Fruit fly (Drosophila melanogaster): ENCODE data around the gene Root.

The Root gene

DNA sequence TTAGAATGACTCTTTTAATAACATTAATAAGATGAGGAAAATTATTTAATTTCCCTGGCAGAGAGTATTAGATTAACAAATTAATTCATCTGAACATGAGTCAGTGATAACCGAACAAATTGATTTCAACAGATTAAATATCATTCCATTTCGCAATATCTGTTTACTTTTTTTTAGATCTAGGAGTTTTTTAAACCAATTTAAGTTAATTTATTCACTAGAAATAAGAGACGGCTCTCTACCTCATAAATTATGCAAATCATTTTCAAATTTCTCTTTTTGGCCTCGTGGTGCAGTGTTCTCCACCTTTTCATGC lies at the start of gene Root:
Root (plus strand) TSS at position 217 of the 316 bp plus-strand sequence.
- no peak for TF ChIP-seq psq (optimal IDR thresholded peaks at IDR 0.05)
- no peak for TF ChIP-seq pan (optimal IDR thresholded peaks at IDR 0.05)
- TF ChIP-seq CG8478 (optimal IDR thresholded peaks at IDR 0.05) = no peak
- no peak for TF ChIP-seq usp (GFP tag; optimal IDR thresholded peaks at IDR 0.05)
- TF ChIP-seq Dll (optimal IDR thresholded peaks at IDR 0.05) = no peak
- no peak for TF ChIP-seq EcR (GFP tag; optimal IDR thresholded peaks at IDR 0.05)

DNA sequence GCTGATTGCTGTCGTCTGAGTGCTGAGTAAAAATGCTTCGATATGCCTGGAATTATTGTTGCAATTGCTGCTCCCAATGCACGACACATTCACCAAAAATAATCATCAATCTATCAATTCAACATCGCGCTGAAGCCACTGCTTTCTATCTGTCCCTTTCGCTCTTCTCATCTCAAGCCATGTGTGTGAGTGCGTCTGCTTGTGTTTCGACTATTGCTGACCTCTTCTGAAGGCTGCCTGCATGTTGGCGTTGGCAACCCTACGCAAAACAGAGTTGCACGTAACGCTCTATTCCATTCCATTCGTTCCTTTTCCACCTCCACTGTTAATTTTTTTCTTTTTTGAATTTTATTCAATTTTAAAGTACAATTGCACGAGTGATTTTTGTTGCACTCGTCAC lies 47.4 kb upstream of the Root start:
- TF ChIP-seq EcR (GFP tag; optimal IDR thresholded peaks at IDR 0.05) = no peak
- TF ChIP-seq pan (optimal IDR thresholded peaks at IDR 0.05) = no peak
- no peak for TF ChIP-seq Dll (optimal IDR thresholded peaks at IDR 0.05)
- TF ChIP-seq psq (optimal IDR thresholded peaks at IDR 0.05) = no peak
- no peak for TF ChIP-seq usp (GFP tag; optimal IDR thresholded peaks at IDR 0.05)
- TF ChIP-seq CG8478 (optimal IDR thresholded peaks at IDR 0.05) = no peak

dm6 chr3R:24068830-24069229 lies 44.3 kb upstream of the Root start:
- TF ChIP-seq psq (optimal IDR thresholded peaks at IDR 0.05) = no peak
- no peak for TF ChIP-seq EcR (GFP tag; optimal IDR thresholded peaks at IDR 0.05)
- no peak for TF ChIP-seq pan (optimal IDR thresholded peaks at IDR 0.05)
- TF ChIP-seq usp (GFP tag; optimal IDR thresholded peaks at IDR 0.05) = no peak
- no peak for TF ChIP-seq CG8478 (optimal IDR thresholded peaks at IDR 0.05)
- TF ChIP-seq Dll (optimal IDR thresholded peaks at IDR 0.05) = no peak

- TF ChIP-seq psq (optimal IDR thresholded peaks at IDR 0.05) = no peak
- TF ChIP-seq pan (optimal IDR thresholded peaks at IDR 0.05) = no peak
Observed at dm6 chr3R:24069965-24070364, 43.1 kb upstream of the Root start.

- TF ChIP-seq CG8478 (optimal IDR thresholded peaks at IDR 0.05) (no peak), usp (GFP tag; optimal IDR thresholded peaks at IDR 0.05) (no peak), EcR (GFP tag; optimal IDR thresholded peaks at IDR 0.05) (no peak)
Observed at dm6 chr3R:24073703-24074102, 39.4 kb upstream of the Root start.

DNA sequence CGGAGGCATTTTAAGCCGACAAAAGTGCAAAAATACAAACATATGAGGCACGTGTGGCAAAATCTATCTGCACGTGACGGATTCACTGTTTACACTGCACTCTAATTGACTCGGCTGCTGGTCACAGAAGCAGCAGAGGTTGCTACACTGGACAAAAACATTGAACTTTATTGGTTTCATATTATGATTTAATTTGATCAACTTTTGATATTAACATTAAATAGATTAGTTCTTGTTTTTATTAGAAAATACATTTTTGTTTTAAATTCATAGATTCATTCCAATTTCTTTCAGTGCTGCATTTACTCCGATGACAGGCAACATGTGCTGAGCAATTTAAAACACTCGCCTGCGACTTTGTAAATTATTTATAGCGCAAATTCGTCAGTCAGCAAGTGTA lies 34.0 kb upstream of the Root start:
- no peak for TF ChIP-seq pan (optimal IDR thresholded peaks at IDR 0.05)
- no peak for TF ChIP-seq psq (optimal IDR thresholded peaks at IDR 0.05)
- no peak for TF ChIP-seq EcR (GFP tag; optimal IDR thresholded peaks at IDR 0.05)
- TF ChIP-seq usp (GFP tag; optimal IDR thresholded peaks at IDR 0.05) = no peak
- no peak for TF ChIP-seq CG8478 (optimal IDR thresholded peaks at IDR 0.05)
- TF ChIP-seq Dll (optimal IDR thresholded peaks at IDR 0.05) = no peak

DNA sequence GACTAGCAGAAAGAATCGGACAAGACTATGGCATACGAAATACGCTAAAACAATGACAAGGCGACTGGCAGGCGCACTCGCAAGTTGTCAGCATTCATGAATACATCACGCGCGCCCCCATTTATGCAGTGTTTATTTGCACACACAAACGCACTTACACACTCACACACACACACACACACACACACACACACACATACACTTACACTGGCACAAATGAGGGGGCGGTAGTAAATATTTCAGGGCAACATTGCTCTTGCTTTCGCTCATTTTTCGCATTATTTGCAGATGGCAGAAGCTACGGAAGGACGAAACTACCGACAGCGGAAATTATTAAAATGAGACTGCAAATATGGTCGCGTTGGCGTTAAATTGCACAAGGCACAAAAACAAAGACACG lies 33.5 kb upstream of the Root start:
- no peak for TF ChIP-seq usp (GFP tag; optimal IDR thresholded peaks at IDR 0.05)
- TF ChIP-seq pan (optimal IDR thresholded peaks at IDR 0.05) = no peak
- TF ChIP-seq psq (optimal IDR thresholded peaks at IDR 0.05) = no peak
- TF ChIP-seq CG8478 (optimal IDR thresholded peaks at IDR 0.05) = no peak
- no peak for TF ChIP-seq Dll (optimal IDR thresholded peaks at IDR 0.05)
- TF ChIP-seq EcR (GFP tag; optimal IDR thresholded peaks at IDR 0.05) = no peak

- no peak for TF ChIP-seq usp (GFP tag; optimal IDR thresholded peaks at IDR 0.05)
- no peak for TF ChIP-seq Dll (optimal IDR thresholded peaks at IDR 0.05)
- TF ChIP-seq CG8478 (optimal IDR thresholded peaks at IDR 0.05) = no peak
- TF ChIP-seq psq (optimal IDR thresholded peaks at IDR 0.05) = no peak
- TF ChIP-seq EcR (GFP tag; optimal IDR thresholded peaks at IDR 0.05) = no peak
- no peak for TF ChIP-seq pan (optimal IDR thresholded peaks at IDR 0.05)
Observed at dm6 chr3R:24084975-24085374, 28.1 kb upstream of the Root start.

- TF ChIP-seq pan (optimal IDR thresholded peaks at IDR 0.05) (no peak), CG8478 (optimal IDR thresholded peaks at IDR 0.05) (no peak), psq (optimal IDR thresholded peaks at IDR 0.05) (no peak), Dll (optimal IDR thresholded peaks at IDR 0.05) (no peak), EcR (GFP tag; optimal IDR thresholded peaks at IDR 0.05) (no peak), usp (GFP tag; optimal IDR thresholded peaks at IDR 0.05) (no peak)
Observed at dm6 chr3R:24090143-24090542, 22.9 kb upstream of the Root start.

dm6 chr3R:24091653-24092052 lies 21.4 kb upstream of the Root start:
- TF ChIP-seq pan (optimal IDR thresholded peaks at IDR 0.05) (no peak), EcR (GFP tag; optimal IDR thresholded peaks at IDR 0.05) (no peak), psq (optimal IDR thresholded peaks at IDR 0.05) (no peak), CG8478 (optimal IDR thresholded peaks at IDR 0.05) (no peak), Dll (optimal IDR thresholded peaks at IDR 0.05) (no peak), usp (GFP tag; optimal IDR thresholded peaks at IDR 0.05) (no peak)

DNA sequence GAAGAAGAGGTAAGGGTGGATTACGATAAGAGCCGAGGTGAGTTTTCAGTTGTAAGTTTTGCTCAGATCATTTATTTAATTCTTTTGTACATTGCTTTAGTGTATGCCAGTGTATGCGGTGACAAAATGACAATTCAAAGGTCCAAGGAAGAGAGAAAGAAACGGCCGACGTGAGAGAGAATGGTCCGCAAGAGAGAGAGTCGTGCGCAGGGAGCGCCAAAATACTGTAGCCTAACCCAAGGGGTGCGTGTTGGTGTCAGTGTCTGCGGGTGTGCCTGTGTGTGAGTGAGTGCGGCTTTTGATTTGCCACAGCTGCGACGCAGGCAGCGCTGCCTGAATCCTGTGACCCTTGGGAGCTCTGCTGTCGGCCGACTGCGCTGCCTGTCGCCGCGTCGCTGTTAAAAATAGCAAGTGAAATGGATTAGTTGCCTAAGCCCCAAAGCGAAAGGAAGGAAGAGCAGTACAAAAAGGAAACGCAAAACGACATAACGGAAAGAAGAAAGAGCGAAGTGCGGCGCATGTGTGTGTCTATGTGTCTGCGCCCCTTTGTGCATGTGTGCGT lies 20.4 kb upstream of the Root start:
- TF ChIP-seq CG8478 (optimal IDR thresholded peaks at IDR 0.05) (no peak), pan (optimal IDR thresholded peaks at IDR 0.05) (no peak), usp (GFP tag; optimal IDR thresholded peaks at IDR 0.05) (no peak), EcR (GFP tag; optimal IDR thresholded peaks at IDR 0.05) (no peak), psq (optimal IDR thresholded peaks at IDR 0.05) (no peak), Dll (optimal IDR thresholded peaks at IDR 0.05) (no peak)

DNA sequence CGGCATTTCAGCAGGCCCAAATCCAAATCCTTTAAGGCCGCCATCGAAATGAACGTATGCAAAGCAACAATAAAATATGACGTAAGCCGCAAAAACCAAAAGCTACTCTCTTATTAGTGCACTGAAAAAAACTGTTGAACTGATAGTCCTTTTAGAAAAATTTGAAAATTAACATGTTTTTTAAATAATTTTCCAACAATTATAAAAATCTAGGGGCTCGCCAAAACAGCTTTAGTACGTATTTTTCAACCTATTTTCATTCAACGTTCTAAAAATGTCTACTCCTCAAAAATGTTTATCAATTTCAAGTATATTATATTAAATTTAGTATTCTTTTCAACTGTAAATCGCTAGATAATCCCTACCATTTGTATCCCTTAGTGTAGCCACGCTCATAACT lies 19.7 kb upstream of the Root start:
- TF ChIP-seq psq (optimal IDR thresholded peaks at IDR 0.05) = no peak
- no peak for TF ChIP-seq usp (GFP tag; optimal IDR thresholded peaks at IDR 0.05)

DNA sequence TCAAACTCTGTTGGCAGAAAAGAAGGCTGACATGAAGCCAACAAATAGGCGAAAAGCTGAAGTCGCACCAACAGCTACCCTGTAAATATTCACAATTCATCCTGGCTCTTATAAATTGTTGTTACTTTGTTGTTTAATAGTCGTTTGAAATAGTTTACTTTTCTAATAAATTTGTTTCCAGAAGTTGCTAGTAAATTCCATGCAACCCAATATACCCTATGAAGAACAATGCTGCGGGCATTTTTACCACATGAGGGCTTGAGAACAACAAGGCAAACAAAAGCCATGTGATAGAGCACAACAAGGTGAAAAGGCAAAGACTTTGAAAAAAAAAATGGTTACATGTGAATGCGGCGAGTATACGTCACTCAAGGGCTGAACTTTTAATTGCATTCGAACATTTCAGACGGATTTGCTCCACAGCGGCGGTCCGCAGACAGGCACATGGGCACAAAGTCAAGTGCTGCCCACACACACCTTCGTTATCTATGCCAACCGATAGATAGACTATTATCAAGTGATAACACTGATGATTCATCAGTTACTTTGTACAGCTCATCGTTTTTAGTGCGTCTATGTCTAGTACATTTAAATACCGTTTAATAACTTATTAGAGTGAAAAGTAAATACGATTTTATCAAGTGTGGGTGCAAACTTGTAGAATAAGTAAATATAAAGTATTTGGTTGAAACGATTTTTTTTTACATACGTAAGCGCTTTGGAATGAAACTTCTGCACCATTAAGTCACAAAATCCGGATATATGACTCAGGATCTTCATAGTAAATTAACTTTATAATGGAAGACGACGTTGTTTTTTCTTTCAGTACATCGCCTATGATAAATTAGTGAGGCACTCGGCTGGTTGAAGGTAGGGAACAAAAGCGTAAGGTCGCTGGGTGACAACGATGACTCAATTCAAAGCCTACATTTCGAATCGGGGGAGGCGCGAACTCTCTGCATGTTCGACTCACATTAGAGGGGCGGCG lies 13.8 kb upstream of the Root start:
- TF ChIP-seq usp (GFP tag; optimal IDR thresholded peaks at IDR 0.05) = no peak
- peak; percentile 56 for TF ChIP-seq pan (optimal IDR thresholded peaks at IDR 0.05)

Measured in whole organism.